Fruit fly (Drosophila melanogaster): ENCODE measurements around the gene CG42751.
A peak's percentile ranks its signal among the peaks of the same experiment; 100 is the strongest.

CG42751 gene

dm6 chr2L:11806701-11807674, 46.2 kb upstream of the CG42751 start:
- peak; percentile 90 for TF ChIP-seq Dif (GFP tag; optimal IDR thresholded peaks at IDR 0.05; ENCODE audit: partially characterized antibody)
- no peak for TF ChIP-seq Myc (optimal IDR thresholded peaks at IDR 0.05)
- TF ChIP-seq Mio (GFP tag; optimal IDR thresholded peaks at IDR 0.05), result peak; percentile 47
- peak; percentile 93 for TF ChIP-seq CrebA (GFP tag; optimal IDR thresholded peaks at IDR 0.05; ENCODE audit: borderline replicate concordance)
- no peak for TF ChIP-seq dmrt93B (GFP tag; optimal IDR thresholded peaks at IDR 0.05)
- TF ChIP-seq rgr (GFP tag; optimal IDR thresholded peaks at IDR 0.05), result peak; percentile 64
- no peak for TF ChIP-seq GATAd (GFP tag; optimal IDR thresholded peaks at IDR 0.05)
- TF ChIP-seq br (GFP tag; optimal IDR thresholded peaks at IDR 0.05), result peak; percentile 81
- no peak for TF ChIP-seq Hr78 (GFP tag; optimal IDR thresholded peaks at IDR 0.05)
- peak; percentile 100 for TF ChIP-seq psq (GFP tag; optimal IDR thresholded peaks at IDR 0.05)
- TF ChIP-seq ey (GFP tag; optimal IDR thresholded peaks at IDR 0.05), result peak; percentile 24
- peak; percentile 92 for TF ChIP-seq Vsx2 (GFP tag; optimal IDR thresholded peaks at IDR 0.05; ENCODE audit: partially characterized antibody)
- no peak for TF ChIP-seq dsf (GFP tag; optimal IDR thresholded peaks at IDR 0.05; ENCODE audit: borderline replicate concordance)
- peak; percentile 75 for TF ChIP-seq Sp1 (GFP tag; optimal IDR thresholded peaks at IDR 0.05)
- TF ChIP-seq Abd-B (GFP tag; optimal IDR thresholded peaks at IDR 0.05), result no peak
- peak; percentile 83 for TF ChIP-seq brk (GFP tag; optimal IDR thresholded peaks at IDR 0.05)
- peak; percentile 98 for TF ChIP-seq jim (GFP tag; optimal IDR thresholded peaks at IDR 0.05)
- peak; percentile 64 for TF ChIP-seq fru (GFP tag; optimal IDR thresholded peaks at IDR 0.05)
- TF ChIP-seq Dfd (GFP tag; optimal IDR thresholded peaks at IDR 0.05), result no peak
- peak; percentile 79 for TF ChIP-seq sage (GFP tag; optimal IDR thresholded peaks at IDR 0.05)
- TF ChIP-seq lola (GFP tag; optimal IDR thresholded peaks at IDR 0.05), result no peak
- peak; percentile 94 for TF ChIP-seq Rel (GFP tag; optimal IDR thresholded peaks at IDR 0.05)
- peak; percentile 74 for TF ChIP-seq Rel (tag; optimal IDR thresholded peaks at IDR 0.05)
- TF ChIP-seq N (GFP tag; optimal IDR thresholded peaks at IDR 0.05), result no peak
- peak; percentile 63 for TF ChIP-seq Hnf4 (GFP tag; optimal IDR thresholded peaks at IDR 0.05)
- TF ChIP-seq usp (GFP tag; optimal IDR thresholded peaks at IDR 0.05), result no peak
- TF ChIP-seq CG9705 (GFP tag; optimal IDR thresholded peaks at IDR 0.05), result peak; percentile 35
- TF ChIP-seq h (GFP tag; optimal IDR thresholded peaks at IDR 0.05), result peak; percentile 68
- TF ChIP-seq Jra (GFP tag; optimal IDR thresholded peaks at IDR 0.05), result peak; percentile 86
- no peak for TF ChIP-seq tai (GFP tag; optimal IDR thresholded peaks at IDR 0.05)
- peak; percentile 43 for TF ChIP-seq woc (GFP tag; optimal IDR thresholded peaks at IDR 0.05)
- no peak for TF ChIP-seq sv (GFP tag; optimal IDR thresholded peaks at IDR 0.05)
- peak; percentile 78 for TF ChIP-seq CG32264 (GFP tag; optimal IDR thresholded peaks at IDR 0.05)
- peak; percentile 27 for TF ChIP-seq HLH106 (tag; optimal IDR thresholded peaks at IDR 0.05)
- peak; percentile 73 to 88 for TF ChIP-seq dl (GFP tag; optimal IDR thresholded peaks at IDR 0.05; ENCODE audit: insufficient read depth in 1 of 2, partially characterized antibody in 2 of 2)
- peak; percentile 24 to 58 for TF ChIP-seq foxo (GFP tag; optimal IDR thresholded peaks at IDR 0.05)
- no peak for TF ChIP-seq pan (optimal IDR thresholded peaks at IDR 0.05)
- peak; percentile 37 for TF ChIP-seq OdsH (GFP tag; optimal IDR thresholded peaks at IDR 0.05)
- TF ChIP-seq Hr83 (GFP tag; optimal IDR thresholded peaks at IDR 0.05; ENCODE audit: poor library complexity, severe bottlenecking), result peak; percentile 11

dm6 chr2L:11807697-11808226, 45.5 kb upstream of the CG42751 start:
- TF ChIP-seq Dfd (GFP tag; optimal IDR thresholded peaks at IDR 0.05), result no peak
- TF ChIP-seq Sp1 (GFP tag; optimal IDR thresholded peaks at IDR 0.05), result peak; percentile 62
- peak; percentile 63 for TF ChIP-seq br (GFP tag; optimal IDR thresholded peaks at IDR 0.05)
- peak; percentile 89 for TF ChIP-seq Vsx2 (GFP tag; optimal IDR thresholded peaks at IDR 0.05; ENCODE audit: partially characterized antibody)
- peak; percentile 41 for TF ChIP-seq sage (GFP tag; optimal IDR thresholded peaks at IDR 0.05)
- no peak for TF ChIP-seq dmrt93B (GFP tag; optimal IDR thresholded peaks at IDR 0.05)
- no peak for TF ChIP-seq lola (GFP tag; optimal IDR thresholded peaks at IDR 0.05)
- peak; percentile 6 for TF ChIP-seq ey (GFP tag; optimal IDR thresholded peaks at IDR 0.05)
- TF ChIP-seq CG9705 (GFP tag; optimal IDR thresholded peaks at IDR 0.05), result peak; percentile 24
- TF ChIP-seq CrebA (GFP tag; optimal IDR thresholded peaks at IDR 0.05; ENCODE audit: borderline replicate concordance), result peak; percentile 61
- no peak for TF ChIP-seq Rel (GFP tag; optimal IDR thresholded peaks at IDR 0.05)
- TF ChIP-seq Rel (tag; optimal IDR thresholded peaks at IDR 0.05), result peak; percentile 80
- peak; percentile 71 for TF ChIP-seq h (GFP tag; optimal IDR thresholded peaks at IDR 0.05)
- TF ChIP-seq foxo (GFP tag; optimal IDR thresholded peaks at IDR 0.05), result peak; percentile 20 to 51
- TF ChIP-seq fru (GFP tag; optimal IDR thresholded peaks at IDR 0.05), result peak; percentile 62
- no peak for TF ChIP-seq Myc (optimal IDR thresholded peaks at IDR 0.05)
- TF ChIP-seq Jra (GFP tag; optimal IDR thresholded peaks at IDR 0.05), result peak; percentile 50
- TF ChIP-seq sv (GFP tag; optimal IDR thresholded peaks at IDR 0.05), result no peak
- peak; percentile 12 for TF ChIP-seq CG32264 (GFP tag; optimal IDR thresholded peaks at IDR 0.05)
- peak; percentile 36 to 58 for TF ChIP-seq dl (GFP tag; optimal IDR thresholded peaks at IDR 0.05; ENCODE audit: insufficient read depth in 1 of 2, partially characterized antibody in 2 of 2)
- TF ChIP-seq usp (GFP tag; optimal IDR thresholded peaks at IDR 0.05), result no peak
- TF ChIP-seq Dif (GFP tag; optimal IDR thresholded peaks at IDR 0.05; ENCODE audit: partially characterized antibody), result peak; percentile 80
- peak; percentile 74 for TF ChIP-seq brk (GFP tag; optimal IDR thresholded peaks at IDR 0.05)
- peak; percentile 100 for TF ChIP-seq psq (GFP tag; optimal IDR thresholded peaks at IDR 0.05)
- TF ChIP-seq woc (GFP tag; optimal IDR thresholded peaks at IDR 0.05), result no peak
- peak; percentile 92 for TF ChIP-seq Hr83 (GFP tag; optimal IDR thresholded peaks at IDR 0.05; ENCODE audit: poor library complexity, severe bottlenecking)
- TF ChIP-seq Mio (GFP tag; optimal IDR thresholded peaks at IDR 0.05), result no peak
- no peak for TF ChIP-seq Abd-B (GFP tag; optimal IDR thresholded peaks at IDR 0.05)
- TF ChIP-seq jim (GFP tag; optimal IDR thresholded peaks at IDR 0.05), result peak; percentile 58
- peak; percentile 62 for TF ChIP-seq N (GFP tag; optimal IDR thresholded peaks at IDR 0.05)
- peak; percentile 19 for TF ChIP-seq rgr (GFP tag; optimal IDR thresholded peaks at IDR 0.05)
- TF ChIP-seq OdsH (GFP tag; optimal IDR thresholded peaks at IDR 0.05), result peak; percentile 30
- peak; percentile 67 for TF ChIP-seq Hnf4 (GFP tag; optimal IDR thresholded peaks at IDR 0.05)

Data from whole organism, wandering third instar larva.